Fruit fly (Drosophila melanogaster) whole organism: ENCODE results near the gene xmas.

Experiments
- CG8478 ChIP-seq: fragments of >200 bp; optimal IDR thresholded peaks from 2 replicates; lab custom pipeline; 2018; ENCODE audit warnings: inconsistent platforms
- EcR ChIP-seq, 2 experiments: fragments of >200 bp; optimal IDR thresholded peaks; 2 replicates each; lab custom pipeline; 2017; ENCODE audit warnings: missing biosample characterization in 2 of 2, missing genetic modification characterization in 2 of 2, missing genetic modification reagents in 2 of 2
- usp ChIP-seq: fragments of >200 bp; optimal IDR thresholded peaks from 2 replicates; lab custom pipeline; 2017; ENCODE audit warnings: missing biosample characterization, missing genetic modification characterization, mixed read lengths

DNA sequence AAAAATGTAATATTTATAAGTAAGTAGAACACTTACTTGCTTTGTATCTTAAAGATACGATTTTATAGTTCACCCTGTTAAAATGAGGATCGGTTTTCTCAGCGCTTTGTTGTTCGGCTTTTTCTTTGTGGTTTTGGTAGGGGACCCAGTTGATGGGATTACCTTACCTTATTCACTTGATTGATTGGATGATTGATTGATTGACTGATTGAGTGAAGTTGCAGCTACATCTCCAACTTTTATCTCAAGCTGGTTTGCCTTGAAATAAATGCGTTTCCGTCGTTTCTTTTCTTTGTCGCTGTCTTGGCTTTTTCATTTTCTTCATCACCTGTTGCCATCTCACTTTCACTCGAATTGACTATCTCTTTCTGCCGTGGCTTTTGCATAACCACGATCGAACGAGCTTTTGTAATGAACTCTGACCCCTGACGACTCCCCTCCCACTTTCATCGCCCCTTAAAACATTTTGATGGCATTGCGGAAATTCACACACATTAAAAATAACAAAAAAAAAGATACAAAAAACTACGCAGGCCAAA lies 13.7 kb upstream of the xmas start:
- TF ChIP-seq usp (GFP tag; lab: Kevin White, UChicago) (no peak), EcR (GFP tag; optimal IDR thresholded peaks at IDR 0.05; lab: Kevin White, UChicago) (no peak), CG8478 (lab: Kevin White, UChicago) (no peak)
